Worm (Caenorhabditis elegans) whole organism, L1 larva: ENCODE measurements around the gene Y6E2A.7.
"Not testable (repeated sequence)": the region's sequence is repeated elsewhere in the genome, so short reads cannot be mapped to it uniquely, and the experiment has no call there.

ENCODE experiments used
- F16B12.6 ChIP-seq: fragments of 150-350 bp; optimal IDR thresholded peaks from 2 replicates; lab custom pipeline; 2014; ENCODE audit warnings: missing biosample characterization, missing genetic modification characterization
- aha-1 ChIP-seq: fragments of 150-350 bp; optimal IDR thresholded peaks from 2 replicates; lab custom pipeline; 2014; ENCODE audit warnings: missing biosample characterization, missing genetic modification characterization
- aly-2 ChIP-seq: fragments of 150-350 bp; optimal IDR thresholded peaks from 2 replicates; lab custom pipeline; 2014; ENCODE audit warnings: missing biosample characterization, missing genetic modification characterization
- blmp-1 ChIP-seq: fragments of 150-350 bp; optimal IDR thresholded peaks from 2 replicates; lab custom pipeline; 2014; ENCODE audit warnings: missing biosample characterization, missing genetic modification characterization
- ceh-82 ChIP-seq, 3 experiments: fragments of 150-350 bp in 1 of 3; sonication (generic microtip) in 2 of 3; optimal IDR thresholded peaks; 2 replicates each; lab custom pipeline; 2014 to 2017; ENCODE audit warnings: missing biosample characterization in 3 of 3, missing genetic modification characterization in 3 of 3
- ceh-88 ChIP-seq: fragments of 200-800 bp; sonication (Bioruptor generic); IDR thresholded peaks from 2 replicates; pipeline ENCODE4 v1.3.6; 2022; ENCODE audit warnings: missing genetic modification characterization, missing compliant biosample characterization
- efl-1 ChIP-seq, 4 experiments: fragments of 150-350 bp; optimal IDR thresholded peaks in 3 of 4; peaks in 1 of 4; 1 replicate in 1 of 4; 2 replicates in 3 of 4; lab custom pipeline; 2014; ENCODE audit warnings: missing biosample characterization in 2 of 4, missing genetic modification characterization in 2 of 4, missing genetic modification reagents in 2 of 4
- elt-3 ChIP-seq, 6 experiments: fragments of 150-350 bp in 1 of 6; sonication (generic microtip); optimal IDR thresholded peaks; 2 replicates each; lab custom pipeline; 2017 to 2018; ENCODE audit warnings: missing biosample characterization in 6 of 6, missing genetic modification characterization in 6 of 6, inconsistent platforms in 1 of 6
- fkh-8 ChIP-seq: sonication (generic microtip); optimal IDR thresholded peaks from 2 replicates; lab custom pipeline; 2016; ENCODE audit warnings: mild to moderate bottlenecking, missing genetic modification characterization, missing compliant biosample characterization
- irx-1 ChIP-seq: sonication (generic microtip); optimal IDR thresholded peaks from 2 replicates; lab custom pipeline; 2016; ENCODE audit warnings: missing genetic modification characterization, missing compliant biosample characterization
- lin-13 ChIP-seq: fragments of 150-350 bp; optimal IDR thresholded peaks from 2 replicates; lab custom pipeline; 2014; ENCODE audit warnings: missing biosample characterization, missing genetic modification reagents, missing genetic modification characterization
- lir-3 ChIP-seq: sonication (generic microtip); optimal IDR thresholded peaks from 2 replicates; lab custom pipeline; 2016; ENCODE audit warnings: mild to moderate bottlenecking, missing genetic modification characterization, moderate library complexity, missing compliant biosample characterization; ENCODE audit not compliant: poor library complexity
- mab-9 ChIP-seq: fragments of 200-800 bp; sonication (Bioruptor generic); IDR thresholded peaks from 2 replicates; pipeline ENCODE4 v1.3.6; 2022; ENCODE audit warnings: missing genetic modification reagents, missing genetic modification characterization, missing compliant biosample characterization
- mdl-1 ChIP-seq, 2 experiments: fragments of 150-350 bp; optimal IDR thresholded peaks; 2 replicates each; lab custom pipeline; 2014 to 2017; ENCODE audit warnings: missing biosample characterization in 2 of 2, missing genetic modification characterization in 2 of 2, inconsistent platforms in 1 of 2
- mef-2 ChIP-seq: fragments of 150-350 bp; optimal IDR thresholded peaks from 2 replicates; lab custom pipeline; 2014; ENCODE audit warnings: missing biosample characterization, missing genetic modification characterization
- nhr-11 ChIP-seq: fragments of 150-350 bp; optimal IDR thresholded peaks from 2 replicates; lab custom pipeline; 2014; ENCODE audit warnings: missing biosample characterization, missing genetic modification characterization
- nhr-12 ChIP-seq: sonication (generic microtip); optimal IDR thresholded peaks from 2 replicates; lab custom pipeline; 2017; ENCODE audit warnings: missing biosample characterization, missing genetic modification characterization
- nhr-20 ChIP-seq: sonication (generic microtip); optimal IDR thresholded peaks from 2 replicates; lab custom pipeline; 2016; ENCODE audit warnings: mild to moderate bottlenecking, missing genetic modification characterization, missing compliant biosample characterization
- nhr-28 ChIP-seq: fragments of 150-350 bp; optimal IDR thresholded peaks from 2 replicates; lab custom pipeline; 2014; ENCODE audit warnings: missing biosample characterization, missing genetic modification characterization
- nhr-47 ChIP-seq: sonication (generic microtip); optimal IDR thresholded peaks from 2 replicates; lab custom pipeline; 2016; ENCODE audit warnings: mild to moderate bottlenecking, missing genetic modification characterization, moderate library complexity, missing compliant biosample characterization
- nhr-77 ChIP-seq: fragments of 150-350 bp; optimal IDR thresholded peaks from 2 replicates; lab custom pipeline; 2014; ENCODE audit warnings: missing biosample characterization, missing genetic modification characterization
- nhr-84 ChIP-seq: sonication (generic microtip); optimal IDR thresholded peaks from 2 replicates; lab custom pipeline; 2017; ENCODE audit warnings: missing biosample characterization, missing genetic modification characterization
- nhr-90 ChIP-seq: sonication (generic microtip); optimal IDR thresholded peaks from 2 replicates; lab custom pipeline; 2016; ENCODE audit warnings: mild to moderate bottlenecking, missing genetic modification characterization, missing compliant biosample characterization; ENCODE audit not compliant: poor library complexity
- pqm-1 ChIP-seq: sonication (generic microtip); optimal IDR thresholded peaks from 3 replicates; lab custom pipeline; 2017; ENCODE audit warnings: missing biosample characterization, missing genetic modification characterization
- skn-1 ChIP-seq: fragments of 150-350 bp; optimal IDR thresholded peaks from 2 replicates; lab custom pipeline; 2014; ENCODE audit warnings: missing biosample characterization, missing genetic modification characterization
- sox-4 ChIP-seq: sonication (generic microtip); optimal IDR thresholded peaks from 2 replicates; lab custom pipeline; 2016; ENCODE audit warnings: missing genetic modification characterization, missing compliant biosample characterization
- sptf-1 ChIP-seq: fragments of 150-350 bp; optimal IDR thresholded peaks from 2 replicates; lab custom pipeline; 2014; ENCODE audit warnings: missing biosample characterization, missing genetic modification characterization
- swsn-7 ChIP-seq: sonication (generic microtip); optimal IDR thresholded peaks from 2 replicates; lab custom pipeline; 2016; ENCODE audit warnings: missing genetic modification characterization, missing compliant biosample characterization
- tlp-1 ChIP-seq: fragments of 150-350 bp; optimal IDR thresholded peaks from 2 replicates; lab custom pipeline; 2014; ENCODE audit warnings: missing biosample characterization, missing genetic modification characterization
- unc-30 ChIP-seq: sonication (generic microtip); optimal IDR thresholded peaks from 2 replicates; lab custom pipeline; 2017; ENCODE audit warnings: missing biosample characterization, missing genetic modification characterization

The Y6E2A.7 gene

ce11 chrV:15735720-15736119 is 16.1 kb downstream of the Y6E2A.7 start, which contains the start of gene str-27:
TSS of gene str-27 (minus strand) at chrV:15735820.
- TF ChIP-seq nhr-12 (no peak), nhr-28 (tag; lab: Kevin White, UChicago) (no peak), nhr-90 (tag; lab: Kevin White, UChicago) (no peak), efl-1 (optimal IDR thresholded peaks at IDR 0.05; lab: Kevin White, UChicago) (no peak), efl-1 (GFP tag; optimal IDR thresholded peaks at IDR 0.05 in 1 of 2; lab: Kevin White, UChicago) (no peak)

ce11 chrV:15741851-15742250 is 22.2 kb downstream of the Y6E2A.7 start, which contains the start of gene str-18:
TSS of gene str-18 (minus strand) at chrV:15741951.
- TF ChIP-seq nhr-11 (tag; lab: Kevin White, UChicago) (no peak), blmp-1 (tag; lab: Kevin White, UChicago) (no peak), aly-2 (tag; lab: Kevin White, UChicago) (no peak), ceh-88 (GFP tag; lab: Robert Waterston, UW) (no peak), fkh-8 (tag; lab: Kevin White, UChicago) (no peak), F16B12.6 (tag; lab: Kevin White, UChicago) (no peak), irx-1 (tag; lab: Kevin White, UChicago) (no peak), sptf-1 (no peak)

ce11 chrV:15744366-15744765 is 24.7 kb downstream of the Y6E2A.7 start, which contains the start of gene str-19:
TSS of gene str-19 (minus strand) at chrV:15744466.
- TF ChIP-seq skn-1 (tag; lab: Kevin White, UChicago); mdl-1 (tag; optimal IDR thresholded peaks at IDR 0.05; lab: Kevin White, UChicago); unc-30: not testable (repeated sequence)
- TF ChIP-seq, all 84 proteins: peak for 0; not testable (repeated sequence) for 84

- TF ChIP-seq lir-3 (tag; lab: Kevin White, UChicago); nhr-47; mef-2: not testable (repeated sequence)
These were observed 28.7 kb downstream of the Y6E2A.7 start, which contains the start of gene T23D5.8 for ce11 chrV:15748343-15748742. TSS of gene T23D5.8 (minus strand) at chrV:15748443.

ce11 chrV:15750130-15750529 is 30.5 kb downstream of the Y6E2A.7 start, which contains the start of gene str-6:
TSS of gene str-6 (minus strand) at chrV:15750230.
- TF ChIP-seq blmp-1 (tag; lab: Kevin White, UChicago) = no peak
- TF ChIP-seq aha-1 = no peak
- TF ChIP-seq sox-4 (tag; lab: Kevin White, UChicago) = no peak
- no peak for TF ChIP-seq ceh-82 (tag; optimal IDR thresholded peaks at IDR 0.05; lab: Kevin White, UChicago)
- TF ChIP-seq swsn-7 (tag; lab: Kevin White, UChicago) = no peak
- TF ChIP-seq irx-1 (tag; lab: Kevin White, UChicago) = no peak
- no peak for TF ChIP-seq tlp-1 (tag; lab: Kevin White, UChicago)
- no peak for TF ChIP-seq mab-9 (GFP tag; lab: Robert Waterston, UW)
- no peak for TF ChIP-seq nhr-12
- no peak for TF ChIP-seq lin-13

ce11 chrV:15752049-15752448 is 32.4 kb downstream of the Y6E2A.7 start, which contains the start of gene str-43:
TSS of gene str-43 (minus strand) at chrV:15752149.
- TF ChIP-seq nhr-77 (no peak), nhr-20 (no peak), elt-3 (tag; optimal IDR thresholded peaks at IDR 0.05; lab: Kevin White, UChicago) (no peak), F16B12.6 (tag; lab: Kevin White, UChicago) (no peak)
- TF ChIP-seq, all 84 proteins: peak for 0

- not testable (repeated sequence) for TF ChIP-seq nhr-84, pqm-1, nhr-11 (tag; lab: Kevin White, UChicago)
These were observed 33.3 kb downstream of the Y6E2A.7 start, which contains the start of gene str-5 for ce11 chrV:15752941-15753340. TSS of gene str-5 (plus strand) at chrV:15753241.
